Fruit fly (Drosophila melanogaster): ENCODE measurements around the gene CG5909.

DNA sequence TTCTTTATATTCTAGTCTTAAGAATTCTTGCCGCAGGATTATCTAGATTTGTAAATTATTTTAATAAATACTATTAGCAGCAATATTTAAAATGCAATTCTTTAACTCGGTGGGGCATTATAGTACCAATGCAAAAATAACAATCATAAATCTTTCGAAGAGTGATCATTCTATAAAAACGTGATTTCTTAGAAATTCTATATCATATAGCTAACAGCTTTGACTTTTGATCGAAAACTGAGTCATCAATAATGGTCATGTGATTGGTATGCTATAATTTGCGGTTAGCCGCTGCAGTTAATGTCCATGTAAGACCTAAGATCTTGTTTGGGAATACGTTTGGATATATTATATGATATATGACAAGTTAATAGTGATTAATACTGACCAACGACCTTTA lies 1.9 kb downstream of the CG5909 start, which contains the start of gene ppk31:
- no peak for TF ChIP-seq jim (GFP tag; optimal IDR thresholded peaks at IDR 0.05)
- TF ChIP-seq h (GFP tag; optimal IDR thresholded peaks at IDR 0.05) = no peak
- TF ChIP-seq lola (GFP tag; optimal IDR thresholded peaks at IDR 0.05) = no peak

Measured in whole organism, wandering third instar larva.